Fruit fly (Drosophila melanogaster) whole organism, pupa: ENCODE results near the gene CG34253.
A peak's percentile ranks its signal among the peaks of the same experiment; 100 is the strongest.

Experiments
- CG10348 ChIP-seq: fragments of 200-800 bp; sonication (Bioruptor generic); IDR thresholded peaks from 2 replicates; pipeline ENCODE4 v1.3.6; 2022; ENCODE audit warnings: missing biosample characterization, missing genetic modification characterization
- CG12605 ChIP-seq: fragments of 200-800 bp; sonication (Bioruptor generic); IDR thresholded peaks from 2 replicates; pipeline ENCODE4 v1.3.6; 2022; ENCODE audit warnings: missing biosample characterization, missing genetic modification characterization
- CG13204 ChIP-seq: fragments of 200-800 bp; sonication (Bioruptor generic); optimal IDR thresholded peaks from 2 replicates; lab custom pipeline; 2018; ENCODE audit warnings: missing biosample characterization, mild to moderate bottlenecking, missing genetic modification characterization, moderate library complexity
- CG14655 ChIP-seq: fragments of 200-800 bp; sonication (Bioruptor generic); optimal IDR thresholded peaks from 3 replicates; lab custom pipeline; 2017; ENCODE audit warnings: mild to moderate bottlenecking, missing biosample characterization, missing genetic modification reagents, missing genetic modification characterization
- CG15710 ChIP-seq: fragments of 200-800 bp; sonication (Bioruptor generic); optimal IDR thresholded peaks from 2 replicates; lab custom pipeline; 2018; ENCODE audit warnings: missing biosample characterization, mild to moderate bottlenecking, missing genetic modification characterization, moderate library complexity
- CG17806 ChIP-seq: fragments of 200-800 bp; sonication (Bioruptor generic); optimal IDR thresholded peaks from 2 replicates; lab custom pipeline; 2018; ENCODE audit warnings: missing biosample characterization, mild to moderate bottlenecking, missing genetic modification characterization, moderate library complexity
- CG32121 ChIP-seq: fragments of 200-800 bp; sonication (Bioruptor generic); IDR thresholded peaks from 2 replicates; pipeline ENCODE4 v1.3.6; 2022; ENCODE audit warnings: missing biosample characterization, missing genetic modification characterization
- CG34367 ChIP-seq: fragments of 200-800 bp; sonication (Bioruptor generic); optimal IDR thresholded peaks from 2 replicates; lab custom pipeline; 2018; ENCODE audit warnings: missing biosample characterization, mild to moderate bottlenecking, missing genetic modification characterization
- CG4496 ChIP-seq: fragments of 200-800 bp; sonication (Bioruptor generic); IDR thresholded peaks from 3 replicates; pipeline ENCODE4 v1.3.6; 2022; ENCODE audit warnings: missing biosample characterization, missing genetic modification characterization
- CG8159 ChIP-seq: fragments of 200-800 bp; sonication (Bioruptor generic); optimal IDR thresholded peaks from 3 replicates; lab custom pipeline; 2018; ENCODE audit warnings: missing biosample characterization, mild to moderate bottlenecking, missing genetic modification characterization, moderate library complexity
- CG8301 ChIP-seq: fragments of 200-800 bp; sonication (Bioruptor generic); optimal IDR thresholded peaks from 2 replicates; lab custom pipeline; 2018; ENCODE audit warnings: missing biosample characterization, mild to moderate bottlenecking, missing genetic modification characterization
- CG9948 ChIP-seq: fragments of 200-800 bp; sonication (Bioruptor generic); optimal IDR thresholded peaks from 2 replicates; lab custom pipeline; 2018; ENCODE audit warnings: missing biosample characterization, mild to moderate bottlenecking, missing genetic modification characterization, moderate library complexity
- D1 ChIP-seq: fragments of 200-800 bp; sonication (Bioruptor generic); optimal IDR thresholded peaks from 2 replicates; lab custom pipeline; 2018; ENCODE audit warnings: missing biosample characterization, mild to moderate bottlenecking, missing genetic modification characterization, moderate library complexity
- EcR ChIP-seq: fragments of 200-800 bp; sonication (Bioruptor generic); optimal IDR thresholded peaks from 3 replicates; lab custom pipeline; 2019; ENCODE audit warnings: missing biosample characterization, missing genetic modification characterization, mild to moderate bottlenecking, moderate library complexity, missing genetic modification reagents
- Ets98B ChIP-seq: fragments of 200-800 bp; sonication (Bioruptor generic); IDR thresholded peaks from 2 replicates; pipeline ENCODE4 v1.3.6; 2022; ENCODE audit warnings: missing biosample characterization, missing genetic modification characterization
- Pif1A ChIP-seq: fragments of 200-800 bp; sonication (Bioruptor generic); optimal IDR thresholded peaks from 3 replicates; lab custom pipeline; 2016; ENCODE audit warnings: missing biosample characterization, missing genetic modification characterization
- Pif1B ChIP-seq: fragments of 200-800 bp; sonication (Bioruptor generic); optimal IDR thresholded peaks from 3 replicates; lab custom pipeline; 2016; ENCODE audit warnings: missing biosample characterization, missing genetic modification characterization
- Snoo ChIP-seq: fragments of 200-800 bp; sonication (Bioruptor generic); optimal IDR thresholded peaks from 3 replicates; lab custom pipeline; 2017; ENCODE audit warnings: missing biosample characterization, mild to moderate bottlenecking, missing genetic modification characterization, inconsistent platforms
- fd96Ca ChIP-seq: fragments of 200-800 bp; sonication (Bioruptor generic); IDR thresholded peaks from 3 replicates; pipeline ENCODE4 v1.3.6; 2022; ENCODE audit warnings: missing biosample characterization, missing genetic modification characterization
- gl ChIP-seq: fragments of 200-800 bp; sonication (Bioruptor generic); optimal IDR thresholded peaks from 2 replicates; lab custom pipeline; 2018; ENCODE audit warnings: missing biosample characterization, mild to moderate bottlenecking, missing genetic modification characterization
- rn ChIP-seq: fragments of 200-800 bp; sonication (Bioruptor generic); IDR thresholded peaks from 2 replicates; pipeline ENCODE4 v1.3.6; 2022; ENCODE audit warnings: missing biosample characterization, missing genetic modification characterization

The CG34253 gene

dm6 chr3L:18112669-18113068 lies 25.5 kb upstream of the CG34253 start, which contains the start of the genes CG32195 and CG7341:
CG32195 (plus strand) TSS chr3L:18112959.
CG7341 (plus strand) TSS chr3L:18112959.
- TF ChIP-seq Snoo (tag; lab: Kevin White, UChicago) = no peak
- TF ChIP-seq CG32121 = no peak
- TF ChIP-seq CG8301 (tag; lab: Kevin White, UChicago) = no peak
- TF ChIP-seq CG9948 = no peak
- TF ChIP-seq CG34367 (tag; lab: Kevin White, UChicago) = no peak
- no peak for TF ChIP-seq Ets98B
- no peak for TF ChIP-seq fd96Ca
- no peak for TF ChIP-seq CG14655 (GFP tag; lab: Kevin White, UChicago)
- TF ChIP-seq CG4496 = no peak
- no peak for TF ChIP-seq Pif1A (GFP tag; lab: Kevin White, UChicago)
- no peak for TF ChIP-seq EcR (GFP tag; lab: Kevin White, UChicago)
- TF ChIP-seq, all 21 proteins: peak for 0

dm6 chr3L:18109459-18109863 lies 22.3 kb upstream of the CG34253 start, which contains the start of the genes Polr3D and mus304:
Polr3D (minus strand) TSS chr3L:18109574.
mus304 (plus strand) TSS chr3L:18109814.
- TF ChIP-seq CG32121 (0 out of 2 replicates have a peak, but pooled peaks have one; percentile 29), EcR (GFP tag; lab: Kevin White, UChicago) (no peak), CG9948 (no peak), CG8159 (peak; percentile 20), CG10348 (no peak), rn (0 out of 2 replicates have a peak, but pooled peaks have one; percentile 12), CG15710 (tag; lab: Kevin White, UChicago) (peak; percentile 14), CG34367 (tag; lab: Kevin White, UChicago) (no peak)

- TF ChIP-seq Pif1B (GFP tag; lab: Kevin White, UChicago) = peak; percentile 45
- peak; percentile 23 for TF ChIP-seq D1 (tag; lab: Kevin White, UChicago)
- peak; percentile 62; the same call in 2 of the 3 replicates for TF ChIP-seq CG4496
- peak; percentile 46 for TF ChIP-seq CG32121
- TF ChIP-seq EcR (GFP tag; lab: Kevin White, UChicago) = no peak
- peak; percentile 55; the same call in 1 of the 3 replicates for TF ChIP-seq fd96Ca
- peak; percentile 56 for TF ChIP-seq Ets98B
- TF ChIP-seq gl (tag; lab: Kevin White, UChicago) = no peak
- no peak for TF ChIP-seq CG10348
- TF ChIP-seq CG34367 (tag; lab: Kevin White, UChicago) = peak; percentile 47
- TF ChIP-seq CG17806 (tag; lab: Kevin White, UChicago) = peak; percentile 54
- TF ChIP-seq CG8159 = peak; percentile 71
- peak; percentile 45 for TF ChIP-seq CG8301 (tag; lab: Kevin White, UChicago)
- TF ChIP-seq Snoo (tag; lab: Kevin White, UChicago) = peak; percentile 61
- peak; percentile 51 for TF ChIP-seq CG9948
- TF ChIP-seq CG13204 (GFP tag; lab: Kevin White, UChicago) = no peak
- TF ChIP-seq CG14655 (GFP tag; lab: Kevin White, UChicago) = no peak
- TF ChIP-seq CG12605 = 0 out of 2 replicates have a peak, but pooled peaks have one; percentile 11
- TF ChIP-seq rn = no peak
- no peak for TF ChIP-seq Pif1A (GFP tag; lab: Kevin White, UChicago)
- peak; percentile 74 for TF ChIP-seq CG15710 (tag; lab: Kevin White, UChicago)
- TF ChIP-seq, all 21 proteins: peak for 14
These were observed 19.2 kb upstream of the CG34253 start, which contains the start of the genes CG13698 and mRpS26 for dm6 chr3L:18106021-18106944. CG13698 (minus strand) TSS chr3L:18106149. mRpS26 (plus strand) TSS chr3L:18106579.

dm6 chr3L:18105343-18106020 lies 18.4 kb upstream of the CG34253 start:
- TF ChIP-seq CG32121 (no peak), EcR (GFP tag; lab: Kevin White, UChicago) (peak; percentile 48), CG12605 (0 out of 2 replicates have a peak, but pooled peaks have one; percentile 15), Ets98B (peak; percentile 28; the same call in 1 of the 2 replicates)

dm6 chr3L:18102161-18102565 lies 15.0 kb upstream of the CG34253 start:
- TF ChIP-seq CG17806 (tag; lab: Kevin White, UChicago) = no peak
- peak; percentile 7 for TF ChIP-seq Snoo (tag; lab: Kevin White, UChicago)

- TF ChIP-seq Pif1B (GFP tag; lab: Kevin White, UChicago) (peak; percentile 16), CG14655 (GFP tag; lab: Kevin White, UChicago) (peak; percentile 26), CG8159 (peak; percentile 14), CG8301 (tag; lab: Kevin White, UChicago) (no peak), CG4496 (no peak)
- TF ChIP-seq, all 21 proteins: peak for 3
These were observed 14.4 kb upstream of the CG34253 start for dm6 chr3L:18101421-18101996.
